Worm (Caenorhabditis elegans) whole organism, late embryonic: Measurements from ENCODE around the gene B0563.7.

Experiments used
- F13H6.1 ChIP-seq: sonication (generic microtip); optimal IDR thresholded peaks from 2 replicates; lab custom pipeline; 2016; ENCODE audit warnings: missing genetic modification characterization, missing compliant biosample characterization
- ceh-34 ChIP-seq: sonication (generic microtip); optimal IDR thresholded peaks from 2 replicates; lab custom pipeline; 2016; ENCODE audit warnings: mild to moderate bottlenecking, missing genetic modification characterization, missing compliant biosample characterization
- ceh-45 ChIP-seq: fragments of 200-800 bp; sonication (Bioruptor generic); IDR thresholded peaks from 2 replicates; pipeline ENCODE4 v1.3.6; 2022; ENCODE audit warnings: missing genetic modification reagents, missing genetic modification characterization, missing compliant biosample characterization
- dmd-4 ChIP-seq: sonication (generic microtip); optimal IDR thresholded peaks from 2 replicates; lab custom pipeline; 2016; ENCODE audit warnings: borderline replicate concordance, missing genetic modification characterization, missing compliant biosample characterization
- dve-1 ChIP-seq: sonication (generic microtip); optimal IDR thresholded peaks from 2 replicates; lab custom pipeline; 2017; ENCODE audit warnings: antibody characterized with exemption, mild to moderate bottlenecking, missing genetic modification characterization, missing compliant biosample characterization
- ets-4 ChIP-seq: sonication (generic microtip); optimal IDR thresholded peaks from 2 replicates; lab custom pipeline; 2016; ENCODE audit warnings: missing genetic modification characterization, missing compliant biosample characterization
- madf-2 ChIP-seq: sonication (generic microtip); optimal IDR thresholded peaks from 2 replicates; lab custom pipeline; 2017; ENCODE audit warnings: missing genetic modification characterization, missing compliant biosample characterization
- mec-3 ChIP-seq: sonication (generic microtip); optimal IDR thresholded peaks from 2 replicates; lab custom pipeline; 2016; ENCODE audit warnings: borderline replicate concordance, missing genetic modification characterization, missing compliant biosample characterization
- pros-1 ChIP-seq: fragments of 150-350 bp; optimal IDR thresholded peaks from 2 replicates; lab custom pipeline; 2014; ENCODE audit warnings: missing biosample characterization, missing genetic modification reagents, missing genetic modification characterization
- sox-4 ChIP-seq: sonication (generic microtip); optimal IDR thresholded peaks from 2 replicates; lab custom pipeline; 2017; ENCODE audit warnings: mild to moderate bottlenecking, missing genetic modification characterization, inconsistent platforms, missing compliant biosample characterization
- tbx-2 ChIP-seq: sonication (generic microtip); optimal IDR thresholded peaks from 2 replicates; lab custom pipeline; 2016; ENCODE audit warnings: missing genetic modification characterization, missing compliant biosample characterization
- unc-3 ChIP-seq, 2 experiments: fragments of 200-800 bp in 1 of 2; sonication (Bioruptor generic) in 1 of 2; sonication (generic microtip) in 1 of 2; conservative IDR thresholded peaks in 1 of 2; optimal IDR thresholded peaks in 1 of 2; 2 replicates each; pipeline versions ENCODE4 v1.3.6 to Lab custom; 2016 to 2022; ENCODE audit warnings: missing compliant biosample characterization in 2 of 2, missing genetic modification characterization in 2 of 2, missing genetic modification reagents in 1 of 2

DNA sequence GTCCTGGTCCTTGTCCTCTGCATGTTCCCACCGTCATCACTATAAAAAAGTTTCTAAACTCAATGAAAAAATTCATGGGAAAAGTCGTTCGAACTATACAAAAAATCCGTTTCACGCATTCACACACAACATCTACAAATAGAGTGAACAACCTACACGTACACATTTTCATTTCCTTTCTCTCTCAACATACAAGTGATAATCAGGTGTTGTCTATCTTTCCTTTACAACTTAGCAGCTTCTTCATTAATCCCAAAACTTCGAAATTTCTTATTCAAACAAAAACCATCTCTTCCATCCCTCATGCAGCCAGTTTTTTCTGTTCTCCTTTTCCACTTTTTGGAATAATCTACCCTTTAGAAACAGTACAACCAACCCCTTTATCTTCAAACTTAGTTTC lies 46.2 kb downstream of the B0563.7 start:
- TF ChIP-seq tbx-2 (tag; lab: Kevin White, UChicago) (no peak), ets-4 (no peak), dmd-4 (tag; lab: Kevin White, UChicago) (no peak), F13H6.1 (tag; lab: Kevin White, UChicago) (no peak), mec-3 (tag; lab: Kevin White, UChicago) (no peak), pros-1 (no peak), ceh-34 (tag; lab: Kevin White, UChicago) (no peak), unc-3 (GFP tag; conservative IDR thresholded peaks at IDR 0.05; lab: Robert Waterston, UW) (no peak), unc-3 (tag; optimal IDR thresholded peaks at IDR 0.05; lab: Kevin White, UChicago) (no peak), dve-1 (no peak), madf-2 (tag; lab: Kevin White, UChicago) (no peak), sox-4 (tag; lab: Kevin White, UChicago) (no peak), ceh-45 (GFP tag; lab: Robert Waterston, UW) (no peak)
